Worm (Caenorhabditis elegans) whole organism, L2 larva: ENCODE results near the gene ift-43.

Experiments
- C34F6.9 ChIP-seq: fragments of 150-350 bp; optimal IDR thresholded peaks from 2 replicates; lab custom pipeline; 2014; ENCODE audit warnings: missing biosample characterization, missing genetic modification characterization
- F13H6.1 ChIP-seq: sonication (generic microtip); optimal IDR thresholded peaks from 2 replicates; lab custom pipeline; 2016; ENCODE audit warnings: missing genetic modification characterization, missing compliant biosample characterization
- R02D3.7 ChIP-seq: fragments of 150-350 bp; optimal IDR thresholded peaks from 2 replicates; lab custom pipeline; 2014; ENCODE audit warnings: missing biosample characterization, missing genetic modification characterization
- Y55F3AM.14 ChIP-seq: fragments of 200-800 bp; sonication (Bioruptor generic); optimal IDR thresholded peaks from 2 replicates; lab custom pipeline; 2018; ENCODE audit warnings: mild to moderate bottlenecking, missing genetic modification characterization, missing compliant biosample characterization
- ZK546.5 ChIP-seq: sonication (generic microtip); optimal IDR thresholded peaks from 2 replicates; lab custom pipeline; 2017; ENCODE audit warnings: missing biosample characterization, missing genetic modification characterization
- alr-1 ChIP-seq: fragments of 150-350 bp; optimal IDR thresholded peaks from 2 replicates; lab custom pipeline; 2014; ENCODE audit warnings: missing biosample characterization, missing genetic modification characterization
- aly-2 ChIP-seq: fragments of 150-350 bp; optimal IDR thresholded peaks from 2 replicates; lab custom pipeline; 2014; ENCODE audit warnings: missing biosample characterization, missing genetic modification characterization
- ama-1 ChIP-seq: fragments of 150-350 bp; optimal IDR thresholded peaks from 2 replicates; lab custom pipeline; 2018; ENCODE audit warnings: inconsistent platforms
- blmp-1 ChIP-seq: sonication (generic microtip); optimal IDR thresholded peaks from 2 replicates; lab custom pipeline; 2017; ENCODE audit warnings: missing genetic modification characterization, mild to moderate bottlenecking, missing compliant biosample characterization, antibody characterized with exemption, moderate library complexity; ENCODE audit not compliant: insufficient read depth
- ceh-16 ChIP-seq: fragments of 150-350 bp; optimal IDR thresholded peaks from 2 replicates; lab custom pipeline; 2014; ENCODE audit warnings: missing biosample characterization, missing genetic modification characterization
- ceh-82 ChIP-seq: fragments of 150-350 bp; optimal IDR thresholded peaks from 2 replicates; lab custom pipeline; 2014; ENCODE audit warnings: missing biosample characterization, missing genetic modification characterization
- crh-2 ChIP-seq: sonication (generic microtip); optimal IDR thresholded peaks from 2 replicates; lab custom pipeline; 2017; ENCODE audit warnings: missing biosample characterization, missing genetic modification characterization
- dmd-4 ChIP-seq: sonication (generic microtip); optimal IDR thresholded peaks from 2 replicates; lab custom pipeline; 2017; ENCODE audit warnings: missing biosample characterization, missing genetic modification characterization
- egl-27 ChIP-seq: sonication (generic microtip); optimal IDR thresholded peaks from 3 replicates; lab custom pipeline; 2017; ENCODE audit warnings: missing biosample characterization, missing genetic modification reagents, missing genetic modification characterization
- elt-1 ChIP-seq: fragments of 150-350 bp; optimal IDR thresholded peaks from 2 replicates; lab custom pipeline; 2014; ENCODE audit warnings: missing biosample characterization, missing genetic modification characterization
- elt-3 ChIP-seq: sonication (generic microtip); optimal IDR thresholded peaks from 2 replicates; lab custom pipeline; 2017; ENCODE audit warnings: missing biosample characterization, missing genetic modification characterization
- fos-1 ChIP-seq: fragments of 150-350 bp; optimal IDR thresholded peaks from 2 replicates; lab custom pipeline; 2014; ENCODE audit warnings: missing biosample characterization, missing genetic modification characterization
- gmeb-1 ChIP-seq: fragments of 150-350 bp; optimal IDR thresholded peaks from 2 replicates; lab custom pipeline; 2014; ENCODE audit warnings: missing biosample characterization, missing genetic modification characterization
- lin-11 ChIP-seq: fragments of 150-350 bp; sonication (generic microtip); optimal IDR thresholded peaks from 2 replicates; lab custom pipeline; 2014; ENCODE audit warnings: missing biosample characterization, missing genetic modification characterization, inconsistent platforms, mixed read lengths
- lin-13 ChIP-seq: fragments of 150-350 bp; optimal IDR thresholded peaks from 2 replicates; lab custom pipeline; 2014; ENCODE audit warnings: missing biosample characterization, missing genetic modification reagents, missing genetic modification characterization
- lin-39 ChIP-seq: fragments of 150-350 bp; optimal IDR thresholded peaks from 2 replicates; lab custom pipeline; 2014; ENCODE audit warnings: missing biosample characterization, missing genetic modification reagents, missing genetic modification characterization
- lsy-2 ChIP-seq, 2 experiments: fragments of 150-350 bp in 1 of 2; sonication (generic microtip) in 1 of 2; optimal IDR thresholded peaks; 2 replicates each; lab custom pipeline; 2014 to 2017; ENCODE audit warnings: missing biosample characterization in 2 of 2, missing genetic modification characterization in 2 of 2
- mab-5 ChIP-seq: fragments of 150-350 bp; optimal IDR thresholded peaks from 2 replicates; lab custom pipeline; 2014; ENCODE audit warnings: missing biosample characterization, missing genetic modification characterization
- mbf-1 ChIP-seq: sonication (generic microtip); optimal IDR thresholded peaks from 2 replicates; lab custom pipeline; 2017; ENCODE audit warnings: missing biosample characterization, missing genetic modification characterization
- mdl-1 ChIP-seq, 2 experiments: fragments of 150-350 bp in 1 of 2; sonication (generic microtip) in 1 of 2; optimal IDR thresholded peaks; 2 replicates each; lab custom pipeline; 2017; ENCODE audit warnings: missing biosample characterization in 2 of 2, missing genetic modification characterization in 2 of 2
- nhr-10 ChIP-seq: sonication (generic microtip); optimal IDR thresholded peaks from 2 replicates; lab custom pipeline; 2017; ENCODE audit warnings: missing biosample characterization, missing genetic modification characterization
- nhr-11 ChIP-seq: fragments of 150-350 bp; optimal IDR thresholded peaks from 2 replicates; lab custom pipeline; 2014; ENCODE audit warnings: missing biosample characterization, missing genetic modification characterization
- nhr-12 ChIP-seq: fragments of 150-350 bp; optimal IDR thresholded peaks from 2 replicates; lab custom pipeline; 2014; ENCODE audit warnings: missing biosample characterization, missing genetic modification characterization
- nhr-129 ChIP-seq: fragments of 150-350 bp; optimal IDR thresholded peaks from 2 replicates; lab custom pipeline; 2014; ENCODE audit warnings: missing biosample characterization, missing genetic modification characterization
- nhr-21 ChIP-seq: fragments of 150-350 bp; optimal IDR thresholded peaks from 2 replicates; lab custom pipeline; 2014; ENCODE audit warnings: missing biosample characterization, missing genetic modification characterization
- nhr-23 ChIP-seq: fragments of 150-350 bp; optimal IDR thresholded peaks from 2 replicates; lab custom pipeline; 2014; ENCODE audit warnings: missing biosample characterization, missing genetic modification reagents, missing genetic modification characterization
- nhr-237 ChIP-seq: fragments of 150-350 bp; optimal IDR thresholded peaks from 2 replicates; lab custom pipeline; 2014; ENCODE audit warnings: missing biosample characterization, missing genetic modification characterization
- nhr-25 ChIP-seq: fragments of 150-350 bp; sonication (generic microtip); optimal IDR thresholded peaks from 3 replicates; lab custom pipeline; 2014; ENCODE audit warnings: missing biosample characterization, missing genetic modification characterization
- nhr-6 ChIP-seq: fragments of 150-350 bp; optimal IDR thresholded peaks from 2 replicates; lab custom pipeline; 2014; ENCODE audit warnings: missing biosample characterization, missing genetic modification characterization
- nhr-77 ChIP-seq: fragments of 150-350 bp; optimal IDR thresholded peaks from 2 replicates; lab custom pipeline; 2014; ENCODE audit warnings: missing biosample characterization, missing genetic modification characterization
- peb-1 ChIP-seq: fragments of 150-350 bp; optimal IDR thresholded peaks from 2 replicates; lab custom pipeline; 2014; ENCODE audit warnings: missing biosample characterization, missing genetic modification characterization
- sem-4 ChIP-seq: fragments of 150-350 bp; optimal IDR thresholded peaks from 2 replicates; lab custom pipeline; 2014; ENCODE audit warnings: missing biosample characterization, missing genetic modification reagents, missing genetic modification characterization
- skn-1 ChIP-seq: sonication (generic microtip); optimal IDR thresholded peaks from 2 replicates; lab custom pipeline; 2017; ENCODE audit warnings: missing biosample characterization, missing genetic modification characterization
- sma-3 ChIP-seq: sonication (generic microtip); optimal IDR thresholded peaks from 2 replicates; lab custom pipeline; 2016; ENCODE audit warnings: missing genetic modification reagents, missing genetic modification characterization, missing compliant biosample characterization
- sma-9 ChIP-seq, 2 experiments: fragments of 150-350 bp in 1 of 2; sonication (generic microtip) in 1 of 2; optimal IDR thresholded peaks; 2 replicates each; lab custom pipeline; 2014 to 2016; ENCODE audit warnings: missing genetic modification characterization in 2 of 2, mild to moderate bottlenecking in 1 of 2, missing biosample characterization in 1 of 2, missing compliant biosample characterization in 1 of 2, missing genetic modification reagents in 1 of 2, moderate library complexity in 1 of 2
- snpc-4 ChIP-seq: fragments of 150-350 bp; optimal IDR thresholded peaks from 2 replicates; lab custom pipeline; 2014; ENCODE audit warnings: missing biosample characterization, missing genetic modification characterization
- unc-39 ChIP-seq: fragments of 150-350 bp; optimal IDR thresholded peaks from 2 replicates; lab custom pipeline; 2014; ENCODE audit warnings: missing biosample characterization, missing genetic modification characterization
- unc-55 ChIP-seq: fragments of 150-350 bp; sonication (generic microtip); optimal IDR thresholded peaks from 3 replicates; lab custom pipeline; 2014; ENCODE audit warnings: missing biosample characterization, missing genetic modification reagents, missing genetic modification characterization
- unc-62 ChIP-seq: fragments of 150-350 bp; optimal IDR thresholded peaks from 2 replicates; lab custom pipeline; 2014; ENCODE audit warnings: missing biosample characterization, missing genetic modification reagents, missing genetic modification characterization
- zag-1 ChIP-seq: fragments of 150-350 bp; optimal IDR thresholded peaks from 2 replicates; lab custom pipeline; 2014; ENCODE audit warnings: missing biosample characterization, missing genetic modification characterization
- ztf-1 ChIP-seq: fragments of 200-800 bp; sonication (Bioruptor generic); conservative IDR thresholded peaks from 2 replicates; pipeline ENCODE4 v1.3.6; 2022; ENCODE audit warnings: missing genetic modification characterization, missing compliant biosample characterization
- ztf-11 ChIP-seq: sonication (generic microtip); optimal IDR thresholded peaks from 2 replicates; lab custom pipeline; 2017; ENCODE audit warnings: missing biosample characterization, missing genetic modification characterization
- ztf-4 ChIP-seq: fragments of 150-350 bp; optimal IDR thresholded peaks from 2 replicates; lab custom pipeline; 2014; ENCODE audit warnings: missing biosample characterization, missing genetic modification characterization

The ift-43 gene

DNA sequence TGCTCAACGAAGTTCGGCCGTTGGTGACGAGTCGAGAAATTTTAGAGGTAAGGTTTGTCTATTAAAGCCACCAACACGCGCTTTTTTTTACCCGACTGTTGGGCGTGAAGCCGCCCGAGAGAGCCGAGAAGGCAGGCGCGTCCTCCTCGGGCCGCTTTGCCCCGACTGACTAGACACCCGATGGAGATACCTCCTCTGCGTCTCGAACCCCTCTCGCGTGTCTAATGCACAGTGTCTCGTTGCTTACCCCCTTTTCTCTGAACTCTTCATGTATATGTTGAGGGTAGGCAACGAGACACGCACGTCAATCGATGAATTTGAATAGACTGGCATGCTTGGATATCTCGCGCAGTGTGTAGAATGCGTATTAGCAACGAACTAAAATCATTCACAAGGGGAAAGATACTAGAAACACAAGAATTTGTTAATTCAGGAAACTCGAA is 1.2 kb upstream of the ift-43 start:
- TF ChIP-seq dmd-4 (tag; lab: Kevin White, UChicago) = no peak
- TF ChIP-seq mdl-1 (tag; optimal IDR thresholded peaks at IDR 0.05; lab: Kevin White, UChicago) = peak; percentile 57 to 79
- peak; percentile 99 for TF ChIP-seq ama-1
- TF ChIP-seq nhr-129 (tag; lab: Kevin White, UChicago) = peak; percentile 95
- TF ChIP-seq elt-1 = no peak
- peak; percentile 80 for TF ChIP-seq ceh-82 (tag; lab: Kevin White, UChicago)
- peak; percentile 50 for TF ChIP-seq ztf-11 (tag; lab: Kevin White, UChicago)
- peak; percentile 58 for TF ChIP-seq lin-39 (tag; lab: Kevin White, UChicago)
- TF ChIP-seq blmp-1 = peak; percentile 15
- no peak for TF ChIP-seq unc-39 (tag; lab: Kevin White, UChicago)
- TF ChIP-seq crh-2 (tag; lab: Kevin White, UChicago) = peak; percentile 84
- TF ChIP-seq nhr-12 (tag; lab: Kevin White, UChicago) = no peak
- TF ChIP-seq F13H6.1 (tag; lab: Kevin White, UChicago) = peak; percentile 90
- TF ChIP-seq gmeb-1 (tag; lab: Kevin White, UChicago) = peak; percentile 60
- peak; percentile 74 to 86 for TF ChIP-seq lsy-2 (tag; optimal IDR thresholded peaks at IDR 0.05; lab: Kevin White, UChicago)
- TF ChIP-seq R02D3.7 (tag; lab: Kevin White, UChicago) = no peak
- TF ChIP-seq lin-13 (GFP tag; lab: Kevin White, UChicago) = peak; percentile 91
- TF ChIP-seq peb-1 = no peak
- 0 out of 2 replicates have a peak, but pooled peaks have one; percentile 61 for TF ChIP-seq ztf-1 (GFP tag; lab: Robert Waterston, UW)
- TF ChIP-seq sma-3 (GFP tag; lab: Kevin White, UChicago) = peak; percentile 74
- no peak for TF ChIP-seq mbf-1
- TF ChIP-seq alr-1 = no peak
- no peak for TF ChIP-seq nhr-77 (tag; lab: Kevin White, UChicago)
- TF ChIP-seq sem-4 (tag; lab: Kevin White, UChicago) = peak; percentile 61
- TF ChIP-seq Y55F3AM.14 (GFP tag; lab: Kevin White, UChicago) = peak; percentile 95
- TF ChIP-seq snpc-4 (tag; lab: Kevin White, UChicago) = peak; percentile 66
- TF ChIP-seq egl-27 (tag; lab: Kevin White, UChicago) = peak; percentile 58
- TF ChIP-seq nhr-6 (tag; lab: Kevin White, UChicago) = peak; percentile 80
- peak; percentile 77 for TF ChIP-seq mab-5
- peak; percentile 86 for TF ChIP-seq sma-9 (GFP tag; optimal IDR thresholded peaks at IDR 0.05; lab: Kevin White, UChicago)
- TF ChIP-seq sma-9 (tag; optimal IDR thresholded peaks at IDR 0.05; lab: Kevin White, UChicago) = no peak
- TF ChIP-seq ztf-4 (tag; lab: Kevin White, UChicago) = peak; percentile 98
- no peak for TF ChIP-seq ZK546.5
- TF ChIP-seq unc-55 (GFP tag; lab: Kevin White, UChicago) = peak; percentile 63
- TF ChIP-seq nhr-11 (tag; lab: Kevin White, UChicago) = no peak
- TF ChIP-seq fos-1 (tag; lab: Kevin White, UChicago) = peak; percentile 72
- peak; percentile 86 for TF ChIP-seq C34F6.9 (tag; lab: Kevin White, UChicago)
- TF ChIP-seq nhr-237 (tag; lab: Kevin White, UChicago) = no peak
- no peak for TF ChIP-seq skn-1
- no peak for TF ChIP-seq aly-2 (tag; lab: Kevin White, UChicago)
- peak; percentile 93 for TF ChIP-seq zag-1 (tag; lab: Kevin White, UChicago)
- TF ChIP-seq lin-11 (tag; lab: Kevin White, UChicago) = peak; percentile 96
- no peak for TF ChIP-seq nhr-23 (tag; lab: Kevin White, UChicago)
- peak; percentile 45 for TF ChIP-seq nhr-25
- TF ChIP-seq elt-3 (tag; lab: Kevin White, UChicago) = no peak
- no peak for TF ChIP-seq unc-62 (GFP tag; lab: Kevin White, UChicago)
- no peak for TF ChIP-seq nhr-10 (tag; lab: Kevin White, UChicago)
- TF ChIP-seq ceh-16 = peak; percentile 76
- peak; percentile 88 for TF ChIP-seq nhr-21
